Worm (Caenorhabditis elegans) whole organism, L3 larva: ENCODE measurements around the gene T05C12.15.
A peak's percentile ranks its signal among the peaks of the same experiment; 100 is the strongest.

Experiments
- ZK546.5 ChIP-seq: sonication (generic microtip); optimal IDR thresholded peaks from 2 replicates; lab custom pipeline; 2017; ENCODE audit warnings: missing biosample characterization, missing genetic modification characterization
- aly-2 ChIP-seq: fragments of 150-350 bp; optimal IDR thresholded peaks from 2 replicates; lab custom pipeline; 2014; ENCODE audit warnings: missing biosample characterization, missing genetic modification characterization
- ama-1 ChIP-seq: fragments of 150-350 bp; optimal IDR thresholded peaks from 2 replicates; lab custom pipeline; 2018
- ceh-16 ChIP-seq: sonication (generic microtip); optimal IDR thresholded peaks from 2 replicates; lab custom pipeline; 2017; ENCODE audit warnings: missing biosample characterization, missing genetic modification characterization
- ceh-28 ChIP-seq: fragments of 150-350 bp; optimal IDR thresholded peaks from 2 replicates; lab custom pipeline; 2014; ENCODE audit warnings: missing biosample characterization, missing genetic modification reagents, missing genetic modification characterization
- ceh-82 ChIP-seq: fragments of 150-350 bp; optimal IDR thresholded peaks from 2 replicates; lab custom pipeline; 2014; ENCODE audit warnings: missing biosample characterization, missing genetic modification characterization
- ceh-9 ChIP-seq: sonication (generic microtip); optimal IDR thresholded peaks from 2 replicates; lab custom pipeline; 2018; ENCODE audit warnings: missing biosample characterization, missing genetic modification characterization
- daf-12 ChIP-seq: fragments of 150-350 bp; optimal IDR thresholded peaks from 2 replicates; lab custom pipeline; 2014; ENCODE audit warnings: missing biosample characterization, missing genetic modification reagents, missing genetic modification characterization
- egl-5 ChIP-seq: fragments of 150-350 bp; optimal IDR thresholded peaks from 2 replicates; lab custom pipeline; 2017; ENCODE audit warnings: missing biosample characterization, missing genetic modification reagents, missing genetic modification characterization, inconsistent platforms
- elt-1 ChIP-seq: fragments of 150-350 bp; optimal IDR thresholded peaks from 2 replicates; lab custom pipeline; 2014; ENCODE audit warnings: missing biosample characterization, missing genetic modification characterization
- elt-2 ChIP-seq: sonication (generic microtip); optimal IDR thresholded peaks from 2 replicates; lab custom pipeline; 2016; ENCODE audit warnings: missing genetic modification reagents, mild to moderate bottlenecking, missing genetic modification characterization, missing compliant biosample characterization
- elt-3 ChIP-seq, 3 experiments: fragments of 150-350 bp in 1 of 3; sonication (generic microtip) in 2 of 3; optimal IDR thresholded peaks; 2 replicates in 2 of 3; 4 replicates in 1 of 3; lab custom pipeline; 2014 to 2017; ENCODE audit warnings: missing biosample characterization in 3 of 3, missing genetic modification characterization in 3 of 3
- fos-1 ChIP-seq: fragments of 150-350 bp; optimal IDR thresholded peaks from 2 replicates; lab custom pipeline; 2014; ENCODE audit warnings: missing biosample characterization, missing genetic modification characterization
- hmg-11 ChIP-seq: sonication (generic microtip); optimal IDR thresholded peaks from 2 replicates; lab custom pipeline; 2016; ENCODE audit warnings: missing genetic modification characterization, missing compliant biosample characterization
- jun-1 ChIP-seq: fragments of 150-350 bp; optimal IDR thresholded peaks from 2 replicates; lab custom pipeline; 2014; ENCODE audit warnings: missing biosample characterization, missing genetic modification reagents, missing genetic modification characterization
- lin-15B ChIP-seq: fragments of 150-350 bp; optimal IDR thresholded peaks from 2 replicates; lab custom pipeline; 2014; ENCODE audit warnings: missing biosample characterization, missing genetic modification characterization
- lin-39 ChIP-seq: fragments of 150-350 bp; optimal IDR thresholded peaks from 2 replicates; lab custom pipeline; 2018; ENCODE audit warnings: missing biosample characterization, missing genetic modification reagents, missing genetic modification characterization
- mml-1 ChIP-seq: fragments of 150-350 bp; sonication (generic microtip); optimal IDR thresholded peaks from 3 replicates; lab custom pipeline; 2014; ENCODE audit warnings: missing biosample characterization, missing genetic modification characterization
- nfya-1 ChIP-seq: sonication (generic microtip); optimal IDR thresholded peaks from 2 replicates; lab custom pipeline; 2017; ENCODE audit warnings: missing genetic modification characterization, mild to moderate bottlenecking, missing compliant biosample characterization, antibody characterized with exemption, moderate library complexity; ENCODE audit not compliant: insufficient read depth
- nhr-12 ChIP-seq: fragments of 150-350 bp; optimal IDR thresholded peaks from 2 replicates; lab custom pipeline; 2014; ENCODE audit warnings: missing biosample characterization, missing genetic modification characterization
- nhr-23 ChIP-seq: fragments of 150-350 bp; optimal IDR thresholded peaks from 2 replicates; lab custom pipeline; 2014; ENCODE audit warnings: missing biosample characterization, missing genetic modification reagents, missing genetic modification characterization
- nhr-237 ChIP-seq: fragments of 150-350 bp; optimal IDR thresholded peaks from 2 replicates; lab custom pipeline; 2014; ENCODE audit warnings: missing biosample characterization, missing genetic modification characterization
- nhr-25 ChIP-seq: sonication (generic microtip); optimal IDR thresholded peaks from 2 replicates; lab custom pipeline; 2017; ENCODE audit warnings: missing biosample characterization, missing genetic modification characterization
- nhr-28 ChIP-seq: fragments of 150-350 bp; optimal IDR thresholded peaks from 2 replicates; lab custom pipeline; 2014; ENCODE audit warnings: missing biosample characterization, missing genetic modification characterization
- nhr-43 ChIP-seq: sonication (generic microtip); optimal IDR thresholded peaks from 2 replicates; lab custom pipeline; 2016; ENCODE audit warnings: mild to moderate bottlenecking, missing genetic modification characterization, missing compliant biosample characterization; ENCODE audit not compliant: poor library complexity, severe bottlenecking
- nhr-67 ChIP-seq: fragments of 150-350 bp; optimal IDR thresholded peaks from 2 replicates; lab custom pipeline; 2014; ENCODE audit warnings: missing biosample characterization, missing genetic modification characterization
- pha-4 ChIP-seq: fragments of 150-350 bp; optimal IDR thresholded peaks from 2 replicates; lab custom pipeline; 2014; ENCODE audit warnings: missing biosample characterization, missing genetic modification reagents, missing genetic modification characterization
- skn-1 ChIP-seq: fragments of 150-350 bp; optimal IDR thresholded peaks from 2 replicates; lab custom pipeline; 2014; ENCODE audit warnings: missing biosample characterization, missing genetic modification characterization
- snpc-4 ChIP-seq: fragments of 150-350 bp; optimal IDR thresholded peaks from 2 replicates; lab custom pipeline; 2014; ENCODE audit warnings: missing biosample characterization, missing genetic modification characterization
- tbx-2 ChIP-seq: sonication (generic microtip); optimal IDR thresholded peaks from 2 replicates; lab custom pipeline; 2016; ENCODE audit warnings: mild to moderate bottlenecking, missing genetic modification characterization, missing compliant biosample characterization
- unc-62 ChIP-seq: fragments of 150-350 bp; sonication (generic microtip); optimal IDR thresholded peaks from 4 replicates; lab custom pipeline; 2014; ENCODE audit warnings: missing biosample characterization, missing genetic modification reagents, missing genetic modification characterization
- zag-1 ChIP-seq: fragments of 150-350 bp; optimal IDR thresholded peaks from 2 replicates; lab custom pipeline; 2014; ENCODE audit warnings: missing biosample characterization, missing genetic modification characterization
- ztf-11 ChIP-seq: fragments of 150-350 bp; optimal IDR thresholded peaks from 2 replicates; lab custom pipeline; 2014; ENCODE audit warnings: missing biosample characterization, missing genetic modification characterization
- ztf-4 ChIP-seq: fragments of 150-350 bp; optimal IDR thresholded peaks from 2 replicates; lab custom pipeline; 2014; ENCODE audit warnings: missing biosample characterization, missing genetic modification characterization

Gene T05C12.15

DNA sequence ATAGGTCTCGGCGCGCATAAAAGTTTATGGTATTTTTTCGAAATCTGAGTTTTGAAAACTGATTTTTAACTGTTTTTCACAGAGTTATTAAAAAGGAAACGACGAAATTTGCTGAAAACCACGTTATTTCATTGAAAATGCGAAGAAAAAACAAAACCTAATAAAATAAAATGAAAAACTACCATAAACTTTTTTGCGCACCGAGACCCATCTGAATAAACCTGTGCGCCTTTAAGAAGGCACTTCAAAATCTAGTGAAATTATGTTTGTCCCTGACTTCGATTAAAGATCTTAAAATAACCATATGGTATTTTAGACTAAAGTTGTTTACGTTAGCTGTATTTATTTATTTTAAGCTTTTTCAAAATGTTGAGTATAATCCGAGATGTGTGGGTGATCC lies 41.6 kb upstream of the T05C12.15 start:
- TF ChIP-seq lin-39 (tag; lab: Kevin White, UChicago) (no peak), nhr-67 (tag; lab: Kevin White, UChicago) (no peak), nhr-25 (no peak), hmg-11 (tag; lab: Kevin White, UChicago) (no peak)

DNA sequence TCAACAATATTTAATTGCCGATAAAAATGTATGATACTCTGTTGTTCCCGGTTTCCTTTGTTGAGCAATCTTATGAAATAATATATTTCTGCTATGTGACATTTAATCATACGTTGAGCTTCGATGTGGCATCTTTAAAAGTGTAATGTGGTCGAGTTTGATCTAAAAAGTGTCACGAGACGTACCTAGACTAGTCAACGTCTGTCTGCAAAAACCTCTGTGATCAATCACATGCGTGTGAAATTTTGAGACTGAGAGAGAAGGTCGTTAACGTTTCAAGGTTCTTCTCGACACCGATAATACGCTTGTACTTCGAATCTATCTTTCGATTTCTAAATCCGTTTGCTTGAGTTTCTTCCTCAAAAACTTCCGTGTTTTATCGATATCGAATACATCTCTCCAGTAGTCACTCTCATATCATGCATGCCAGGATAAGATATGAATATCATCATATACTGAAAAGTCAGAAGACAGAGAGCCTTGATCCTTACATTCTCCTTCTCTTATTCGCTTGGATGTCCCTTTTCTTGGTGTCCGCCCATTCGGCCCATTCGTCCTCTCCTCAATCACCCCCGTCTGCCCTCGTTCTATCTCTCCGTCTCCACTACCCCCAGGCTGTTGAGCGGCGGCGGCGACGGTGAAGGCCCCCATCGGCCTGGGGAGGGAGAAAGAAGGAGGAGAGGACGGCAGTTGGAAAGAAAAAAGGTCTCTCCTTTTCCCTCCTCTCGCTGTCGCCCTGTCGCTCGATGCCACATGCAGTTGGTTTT lies 40.9 kb upstream of the T05C12.15 start:
- TF ChIP-seq nhr-28 (no peak), fos-1 (tag; lab: Kevin White, UChicago) (no peak), nhr-67 (tag; lab: Kevin White, UChicago) (no peak), ama-1 (lab: Kevin White, UChicago) (peak; percentile 40), elt-2 (tag; lab: Kevin White, UChicago) (peak; percentile 35), jun-1 (tag; lab: Kevin White, UChicago) (no peak), egl-5 (no peak), elt-3 (tag; optimal IDR thresholded peaks at IDR 0.05; lab: Kevin White, UChicago) (peak in 1 of 3 experiments; percentile 52), nhr-23 (tag; lab: Kevin White, UChicago) (peak; percentile 49), ceh-28 (tag; lab: Kevin White, UChicago) (peak; percentile 44), lin-15B (no peak), tbx-2 (tag; lab: Kevin White, UChicago) (peak; percentile 0), nhr-25 (peak; percentile 94), ceh-9 (no peak), nhr-12 (tag; lab: Kevin White, UChicago) (no peak), elt-1 (tag; lab: Kevin White, UChicago) (peak; percentile 55), ceh-16 (no peak), unc-62 (GFP tag; lab: Kevin White, UChicago) (peak; percentile 42), pha-4 (peak; percentile 69), hmg-11 (tag; lab: Kevin White, UChicago) (peak; percentile 71), aly-2 (tag; lab: Kevin White, UChicago) (no peak), ztf-4 (tag; lab: Kevin White, UChicago) (peak; percentile 50), nhr-43 (tag; lab: Kevin White, UChicago) (peak; percentile 58), lin-39 (tag; lab: Kevin White, UChicago) (peak; percentile 79), zag-1 (tag; lab: Kevin White, UChicago) (no peak), skn-1 (tag; lab: Kevin White, UChicago) (peak; percentile 27), mml-1 (no peak), nfya-1 (tag; lab: Kevin White, UChicago) (peak; percentile 85), snpc-4 (tag; lab: Kevin White, UChicago) (no peak), daf-12 (tag; lab: Kevin White, UChicago) (no peak)

DNA sequence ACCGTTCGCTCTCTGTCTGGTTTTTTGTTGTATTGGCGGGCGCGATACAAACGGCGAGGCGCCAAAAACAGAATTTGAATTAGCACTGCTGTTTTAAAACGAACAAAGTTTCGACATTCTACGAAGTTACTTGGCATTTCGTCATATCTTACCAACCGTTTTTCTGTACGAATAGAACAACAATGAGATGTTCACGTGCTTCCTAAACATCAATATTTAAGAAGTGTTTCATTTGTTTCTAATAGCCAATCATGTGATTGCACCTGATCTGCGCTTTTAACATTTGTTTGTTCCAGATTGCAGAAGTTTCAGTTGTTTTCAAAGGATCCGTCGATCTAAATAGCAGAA lies 40.4 kb upstream of the T05C12.15 start:
- TF ChIP-seq nhr-28 (no peak), ztf-11 (tag; lab: Kevin White, UChicago) (no peak), mml-1 (no peak), ceh-82 (tag; lab: Kevin White, UChicago) (no peak), nhr-25 (no peak), ZK546.5 (no peak), nhr-237 (tag; lab: Kevin White, UChicago) (no peak), jun-1 (tag; lab: Kevin White, UChicago) (no peak), nhr-23 (tag; lab: Kevin White, UChicago) (no peak), nhr-12 (tag; lab: Kevin White, UChicago) (no peak)

DNA sequence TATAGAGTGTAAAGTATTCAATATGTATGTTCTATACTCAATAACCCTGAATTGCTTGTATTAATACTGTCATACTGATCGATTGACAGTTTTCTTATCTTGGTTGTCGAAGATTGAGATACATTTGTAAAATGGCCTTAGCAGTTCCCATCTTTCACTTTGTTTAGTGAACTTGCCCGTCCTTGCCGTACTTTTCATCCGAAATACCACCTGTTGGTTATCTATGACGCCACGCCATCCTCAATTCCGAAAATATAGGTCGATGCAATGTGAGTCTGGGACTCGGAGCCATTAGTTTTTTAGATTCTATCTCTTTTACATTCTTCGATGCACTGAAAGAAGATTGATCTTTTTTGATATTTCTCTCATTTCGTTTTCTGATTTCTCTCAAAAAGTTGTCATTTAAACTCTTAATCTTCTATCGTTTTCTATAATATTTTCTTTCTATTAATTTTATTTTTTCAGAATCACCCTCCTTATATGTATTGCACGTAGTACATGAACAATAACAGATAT lies 39.8 kb upstream of the T05C12.15 start, which contains the start of gene ulp-4:
TSS of gene ulp-4 (plus strand) at position 466 of the 516 bp plus-strand sequence.
- TF ChIP-seq nfya-1 (tag; lab: Kevin White, UChicago) (peak; percentile 22), nhr-12 (tag; lab: Kevin White, UChicago) (no peak), nhr-25 (peak; percentile 72), ama-1 (lab: Kevin White, UChicago) (peak; percentile 34), elt-1 (tag; lab: Kevin White, UChicago) (peak; percentile 23)
- TF ChIP-seq, all 47 proteins: peak for 4
